Worm (Caenorhabditis elegans) whole organism, L3 larva: ENCODE measurements around the gene srw-145.

ENCODE experiments used
- R02D3.7 ChIP-seq: fragments of 150-350 bp; optimal IDR thresholded peaks from 2 replicates; lab custom pipeline; 2014; ENCODE audit warnings: missing biosample characterization, missing genetic modification characterization
- ZK546.5 ChIP-seq: sonication (generic microtip); optimal IDR thresholded peaks from 2 replicates; lab custom pipeline; 2017; ENCODE audit warnings: missing biosample characterization, missing genetic modification characterization
- ceh-82 ChIP-seq: fragments of 150-350 bp; optimal IDR thresholded peaks from 2 replicates; lab custom pipeline; 2014; ENCODE audit warnings: missing biosample characterization, missing genetic modification characterization
- elt-2 ChIP-seq: sonication (generic microtip); optimal IDR thresholded peaks from 2 replicates; lab custom pipeline; 2016; ENCODE audit warnings: missing genetic modification reagents, mild to moderate bottlenecking, missing genetic modification characterization, missing compliant biosample characterization
- elt-3 ChIP-seq, 3 experiments: fragments of 150-350 bp in 1 of 3; sonication (generic microtip) in 2 of 3; optimal IDR thresholded peaks; 2 replicates in 2 of 3; 4 replicates in 1 of 3; lab custom pipeline; 2014 to 2017; ENCODE audit warnings: missing biosample characterization in 3 of 3, missing genetic modification characterization in 3 of 3
- hmg-11 ChIP-seq: sonication (generic microtip); optimal IDR thresholded peaks from 2 replicates; lab custom pipeline; 2016; ENCODE audit warnings: missing genetic modification characterization, missing compliant biosample characterization
- lsy-12 ChIP-seq: sonication (generic microtip); optimal IDR thresholded peaks from 2 replicates; lab custom pipeline; 2016; ENCODE audit warnings: mild to moderate bottlenecking, missing genetic modification characterization, missing compliant biosample characterization
- nfya-1 ChIP-seq: sonication (generic microtip); optimal IDR thresholded peaks from 2 replicates; lab custom pipeline; 2017; ENCODE audit warnings: missing genetic modification characterization, mild to moderate bottlenecking, missing compliant biosample characterization, antibody characterized with exemption, moderate library complexity; ENCODE audit not compliant: insufficient read depth
- nhr-11 ChIP-seq: fragments of 150-350 bp; optimal IDR thresholded peaks from 2 replicates; lab custom pipeline; 2014; ENCODE audit warnings: missing biosample characterization, missing genetic modification characterization
- nhr-237 ChIP-seq: fragments of 150-350 bp; optimal IDR thresholded peaks from 2 replicates; lab custom pipeline; 2014; ENCODE audit warnings: missing biosample characterization, missing genetic modification characterization
- nhr-28 ChIP-seq: fragments of 150-350 bp; optimal IDR thresholded peaks from 2 replicates; lab custom pipeline; 2014; ENCODE audit warnings: missing biosample characterization, missing genetic modification characterization
- pha-4 ChIP-seq: fragments of 150-350 bp; optimal IDR thresholded peaks from 2 replicates; lab custom pipeline; 2014; ENCODE audit warnings: missing biosample characterization, missing genetic modification reagents, missing genetic modification characterization
- unc-62 ChIP-seq: fragments of 150-350 bp; sonication (generic microtip); optimal IDR thresholded peaks from 4 replicates; lab custom pipeline; 2014; ENCODE audit warnings: missing biosample characterization, missing genetic modification reagents, missing genetic modification characterization
- ztf-11 ChIP-seq: fragments of 150-350 bp; optimal IDR thresholded peaks from 2 replicates; lab custom pipeline; 2014; ENCODE audit warnings: missing biosample characterization, missing genetic modification characterization

DNA sequence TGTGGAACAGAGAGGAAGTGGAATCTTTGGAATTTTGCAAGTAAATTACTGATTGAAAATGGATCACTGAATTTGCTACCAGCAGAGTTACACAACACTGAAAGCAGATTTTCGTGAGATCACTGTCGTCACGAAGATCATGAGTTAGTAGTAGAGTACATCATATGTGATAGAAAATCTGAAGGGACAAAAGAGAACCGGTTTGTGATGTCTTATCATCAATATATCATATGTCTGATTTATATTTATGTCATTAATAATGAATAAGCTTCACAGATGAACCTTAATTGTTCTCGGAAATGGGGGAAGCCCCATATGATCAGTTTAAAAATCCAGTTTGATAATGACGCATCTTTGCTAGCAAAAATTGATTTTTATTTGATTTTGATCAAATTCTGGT lies 898 bp upstream of the srw-145 start:
- TF ChIP-seq nhr-11 (tag; lab: Kevin White, UChicago) (no peak), nhr-28 (no peak), ZK546.5 (tag; lab: Kevin White, UChicago) (no peak), nhr-237 (tag; lab: Kevin White, UChicago) (no peak), R02D3.7 (tag; lab: Kevin White, UChicago) (no peak), lsy-12 (tag; lab: Kevin White, UChicago) (no peak), elt-3 (tag; optimal IDR thresholded peaks at IDR 0.05; lab: Kevin White, UChicago) (peak in 1 of 3 experiments; percentile 27), ztf-11 (tag; lab: Kevin White, UChicago) (no peak), elt-2 (tag; lab: Kevin White, UChicago) (no peak), unc-62 (GFP tag; lab: Kevin White, UChicago) (no peak), pha-4 (tag; lab: Kevin White, UChicago) (no peak), nfya-1 (tag; lab: Kevin White, UChicago) (no peak), hmg-11 (no peak), ceh-82 (no peak)
